Fruit fly (Drosophila melanogaster): ENCODE data around the gene CG42780.

Gene CG42780

dm6 chrX:7285995-7286985 lies 45.7 kb downstream of the CG42780 start, which contains the start of gene CG2059 (continued):
- TF ChIP-seq Bteb2 (GFP tag; optimal IDR thresholded peaks at IDR 0.05) (peak; percentile 13), stwl (tag; optimal IDR thresholded peaks at IDR 0.05) (peak; percentile 49), Trl (optimal IDR thresholded peaks at IDR 0.05) (no peak), Trl (GFP tag; optimal IDR thresholded peaks at IDR 0.05) (peak; percentile 52), CG10462 (GFP tag; optimal IDR thresholded peaks at IDR 0.05) (no peak), Hand (GFP tag; optimal IDR thresholded peaks at IDR 0.05) (peak; percentile 18), CG31365 (tag; optimal IDR thresholded peaks at IDR 0.05) (no peak), CG7556 (GFP tag; optimal IDR thresholded peaks at IDR 0.05) (peak; percentile 47), D19B (GFP tag; optimal IDR thresholded peaks at IDR 0.05) (peak; percentile 0), CG31224 (GFP tag; IDR thresholded peaks at IDR 0.05) (no peak), CG16779 (GFP tag; IDR thresholded peaks at IDR 0.05) (no peak), HLH3B (GFP tag; IDR thresholded peaks at IDR 0.05) (no peak), emc (GFP tag; optimal IDR thresholded peaks at IDR 0.05) (peak; percentile 25), Lhr (GFP tag; optimal IDR thresholded peaks at IDR 0.05) (peak; percentile 92), PHDP (tag; optimal IDR thresholded peaks at IDR 0.05) (peak; percentile 29), Hr78 (GFP tag; optimal IDR thresholded peaks at IDR 0.05) (no peak), sens-2 (GFP tag; IDR thresholded peaks at IDR 0.05) (no peak), CG8765 (GFP tag; IDR thresholded peaks at IDR 0.05) (0 out of 2 replicates have a peak, but pooled peaks have one; percentile 23), MESR4 (GFP tag; optimal IDR thresholded peaks at IDR 0.05) (peak; percentile 95), lilli (GFP tag; optimal IDR thresholded peaks at IDR 0.05) (peak; percentile 48), CG3407 (GFP tag; optimal IDR thresholded peaks at IDR 0.05) (peak; percentile 6), pan (optimal IDR thresholded peaks at IDR 0.05) (no peak), pan (GFP tag; optimal IDR thresholded peaks at IDR 0.05 in 1 of 2, IDR thresholded peaks at IDR 0.05 in 1 of 2) (peak in 1 of 2 experiments; percentile 42), sna (GFP tag; IDR thresholded peaks at IDR 0.05; ENCODE audit: partially characterized antibody) (0 out of 2 replicates have a peak, but pooled peaks have one; percentile 12), ranshi (GFP tag; IDR thresholded peaks at IDR 0.05) (peak; percentile 22; the same call in 1 of the 2 replicates), CG8290 (GFP tag; optimal IDR thresholded peaks at IDR 0.05) (no peak), CG8290 (tag; optimal IDR thresholded peaks at IDR 0.05) (peak in 1 of 2 experiments; percentile 94), CG6254 (GFP tag; optimal IDR thresholded peaks at IDR 0.05) (no peak), Max (GFP tag; optimal IDR thresholded peaks at IDR 0.05) (peak; percentile 55), CG32772 (GFP tag; IDR thresholded peaks at IDR 0.05) (peak; percentile 47), Blimp-1 (GFP tag; optimal IDR thresholded peaks at IDR 0.05) (peak; percentile 7), CoRest (tag; optimal IDR thresholded peaks at IDR 0.05) (peak; percentile 49), nerfin-1 (tag; optimal IDR thresholded peaks at IDR 0.05) (no peak), pfk (GFP tag; optimal IDR thresholded peaks at IDR 0.05) (peak; percentile 23), fru (optimal IDR thresholded peaks at IDR 0.05) (no peak), CG2712 (tag; optimal IDR thresholded peaks at IDR 0.05) (peak; percentile 53), fu2 (GFP tag; optimal IDR thresholded peaks at IDR 0.05) (no peak), CG3838 (GFP tag; optimal IDR thresholded peaks at IDR 0.05) (no peak), kni (GFP tag; optimal IDR thresholded peaks at IDR 0.05) (peak; percentile 22), CG10321 (GFP tag; IDR thresholded peaks at IDR 0.05) (no peak), schlank (tag; optimal IDR thresholded peaks at IDR 0.05) (peak; percentile 5), slou (GFP tag; optimal IDR thresholded peaks at IDR 0.05) (no peak), sima (GFP tag; optimal IDR thresholded peaks at IDR 0.05) (no peak), chinmo (GFP tag; IDR thresholded peaks at IDR 0.05; ENCODE audit: partially characterized antibody) (0 out of 4 replicates have a peak, but pooled peaks have one; percentile 42), CG4424 (GFP tag; optimal IDR thresholded peaks at IDR 0.05) (peak; percentile 13), CG8281 (tag; optimal IDR thresholded peaks at IDR 0.05) (no peak), Meics (GFP tag; optimal IDR thresholded peaks at IDR 0.05) (peak; percentile 38), z (GFP tag; IDR thresholded peaks at IDR 0.05) (no peak), Fer2 (tag; optimal IDR thresholded peaks at IDR 0.05) (no peak)
